Worm (Caenorhabditis elegans): Measurements from ENCODE around the gene T02E9.5.

T02E9.5 gene

DNA sequence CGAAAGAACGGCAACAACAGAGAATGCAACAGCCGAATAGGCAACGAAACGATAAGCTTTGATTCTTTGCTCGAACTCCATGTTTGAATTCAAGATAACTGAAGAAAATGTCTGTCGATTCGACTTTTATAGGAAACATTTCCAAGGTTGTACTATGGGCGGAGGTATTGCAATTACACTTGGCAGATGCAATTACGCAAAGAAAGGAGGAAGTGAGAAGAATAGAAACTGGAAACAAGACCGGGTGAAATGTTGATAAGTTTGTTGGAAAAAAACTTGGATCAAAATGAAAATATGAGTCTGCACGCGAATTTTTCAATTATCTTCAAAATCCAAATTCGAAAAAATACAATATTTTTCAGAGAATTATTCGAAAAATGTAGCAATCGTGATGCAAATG lies 47.7 kb downstream of the T02E9.5 start, which contains the start of gene col-155:
Gene col-155 (minus strand): TSS at position 101 of the 400 bp plus-strand sequence.
- TF ChIP-seq mdl-1 (tag; optimal IDR thresholded peaks at IDR 0.05) (no peak), lin-39 (tag; optimal IDR thresholded peaks at IDR 0.05) (no peak), nhr-76 (tag; optimal IDR thresholded peaks at IDR 0.05) (no peak), aha-1 (tag; optimal IDR thresholded peaks at IDR 0.05) (no peak), unc-30 (tag; optimal IDR thresholded peaks at IDR 0.05) (no peak), grh-1 (GFP tag; IDR thresholded peaks at IDR 0.05) (no peak), rnt-1 (tag; optimal IDR thresholded peaks at IDR 0.05) (no peak), pax-3 (tag; optimal IDR thresholded peaks at IDR 0.05) (no peak), dpl-1 (GFP tag; optimal IDR thresholded peaks at IDR 0.05) (no peak), C16A3.4 (tag; optimal IDR thresholded peaks at IDR 0.05) (no peak), ceh-90 (tag; optimal IDR thresholded peaks at IDR 0.05) (no peak), ceh-63 (GFP tag; optimal IDR thresholded peaks at IDR 0.05) (no peak), snu-23 (GFP tag; optimal IDR thresholded peaks at IDR 0.05) (no peak), elt-2 (tag; optimal IDR thresholded peaks at IDR 0.05) (no peak), nhr-47 (tag; optimal IDR thresholded peaks at IDR 0.05) (no peak), nhr-28 (tag; optimal IDR thresholded peaks at IDR 0.05) (no peak), C34B4.2 (tag; optimal IDR thresholded peaks at IDR 0.05) (no peak)

DNA sequence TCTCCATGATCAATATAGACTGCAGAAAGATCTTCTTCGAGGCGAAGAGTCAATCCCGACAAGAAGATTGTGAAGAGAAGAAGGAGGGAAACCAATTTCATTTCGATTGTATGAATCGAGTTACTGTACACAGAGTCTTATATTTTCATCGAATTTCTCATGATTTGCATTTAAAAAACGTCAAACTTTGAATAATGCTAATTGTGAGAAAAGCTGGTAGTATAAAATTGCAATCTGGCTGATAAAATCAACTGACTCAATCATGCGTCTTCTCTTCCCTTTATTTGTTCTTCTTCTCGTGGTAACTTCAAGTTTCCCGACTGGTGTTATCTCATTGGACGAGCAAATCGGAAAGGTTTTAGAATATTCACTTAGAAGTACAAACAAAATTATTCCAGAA lies 48.4 kb downstream of the T02E9.5 start, which contains the start of the genes K03B8.11 and K03B8.14:
Gene K03B8.11 (minus strand): TSS at position 101 of the 400 bp plus-strand sequence.
Gene K03B8.14 (plus strand): TSS at position 110 of the 400 bp plus-strand sequence.
- TF ChIP-seq fos-1 (tag; optimal IDR thresholded peaks at IDR 0.05): no peak
- TF ChIP-seq xbp-1 (tag; optimal IDR thresholded peaks at IDR 0.05): no peak
- no peak for TF ChIP-seq hlh-4 (tag; optimal IDR thresholded peaks at IDR 0.05)
- TF ChIP-seq C16A3.4 (tag; optimal IDR thresholded peaks at IDR 0.05): no peak
- TF ChIP-seq fkh-10 (GFP tag; optimal IDR thresholded peaks at IDR 0.05): no peak
- no peak for TF ChIP-seq C34B4.2 (tag; optimal IDR thresholded peaks at IDR 0.05)
- no peak for TF ChIP-seq pqm-1 (tag; optimal IDR thresholded peaks at IDR 0.05)
- TF ChIP-seq aly-2 (tag; optimal IDR thresholded peaks at IDR 0.05): no peak

DNA sequence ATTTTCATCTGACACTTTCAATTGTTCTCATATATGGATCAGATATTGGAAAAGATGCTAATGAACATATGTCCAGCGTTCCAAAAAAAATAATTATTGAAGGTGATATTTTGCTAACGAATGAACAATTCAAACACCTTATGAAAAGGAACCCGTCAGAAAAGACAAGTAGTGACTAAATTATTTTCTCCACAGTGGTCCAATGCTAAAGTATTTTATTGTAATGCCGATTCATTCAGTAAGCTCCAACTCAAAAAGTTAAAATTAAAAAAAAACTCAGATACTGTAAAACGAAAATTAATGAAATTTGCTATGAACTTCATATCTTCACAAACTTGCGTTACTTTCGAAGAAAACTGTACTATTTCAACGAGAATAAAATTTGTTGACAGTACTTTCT lies 50.0 kb downstream of the T02E9.5 start, which contains the start of gene nas-16:
Gene nas-16 (plus strand): TSS at position 301 of the 400 bp plus-strand sequence.
- TF ChIP-seq nhr-20 (tag; optimal IDR thresholded peaks at IDR 0.05): no peak
- no peak for TF ChIP-seq ztf-11 (tag; optimal IDR thresholded peaks at IDR 0.05)
- no peak for TF ChIP-seq xbp-1 (tag; optimal IDR thresholded peaks at IDR 0.05)
- TF ChIP-seq ceh-90 (tag; optimal IDR thresholded peaks at IDR 0.05): no peak
- TF ChIP-seq blmp-1 (tag; optimal IDR thresholded peaks at IDR 0.05): no peak
- no peak for TF ChIP-seq efl-3 (GFP tag; optimal IDR thresholded peaks at IDR 0.05)
- TF ChIP-seq jun-1 (tag; optimal IDR thresholded peaks at IDR 0.05): no peak

Measured in whole organism, L1 larva.